Worm (Caenorhabditis elegans) whole organism, late embryonic: Measurements from ENCODE around the gene F59B2.13.

ENCODE experiments used
- C08G9.2 ChIP-seq: sonication (generic microtip); optimal IDR thresholded peaks from 2 replicates; lab custom pipeline; 2016; ENCODE audit warnings: mild to moderate bottlenecking, missing genetic modification characterization, moderate library complexity, missing compliant biosample characterization
- C38D4.7 ChIP-seq: fragments of 200-800 bp; sonication (Bioruptor generic); optimal IDR thresholded peaks from 2 replicates; lab custom pipeline; 2018; ENCODE audit warnings: mild to moderate bottlenecking, missing genetic modification characterization, moderate library complexity, missing compliant biosample characterization
- K09A11.1 ChIP-seq: sonication (generic microtip); optimal IDR thresholded peaks from 2 replicates; lab custom pipeline; 2017; ENCODE audit warnings: antibody characterized with exemption, mild to moderate bottlenecking, missing genetic modification characterization, missing compliant biosample characterization; ENCODE audit not compliant: insufficient read depth
- T23F11.4 ChIP-seq: fragments of 200-800 bp; sonication (Bioruptor generic); optimal IDR thresholded peaks from 2 replicates; lab custom pipeline; 2018; ENCODE audit warnings: mild to moderate bottlenecking, missing genetic modification characterization, missing compliant biosample characterization
- ahr-1 ChIP-seq: sonication (generic microtip); optimal IDR thresholded peaks from 2 replicates; lab custom pipeline; 2016; ENCODE audit warnings: missing genetic modification characterization, missing compliant biosample characterization
- ama-1 ChIP-seq: fragments of 150-350 bp; optimal IDR thresholded peaks from 2 replicates; lab custom pipeline; 2014
- ceh-18 ChIP-seq: sonication (generic microtip); optimal IDR thresholded peaks from 2 replicates; lab custom pipeline; 2016; ENCODE audit warnings: missing genetic modification characterization, missing compliant biosample characterization
- ceh-19 ChIP-seq: fragments of 200-800 bp; sonication (Bioruptor generic); optimal IDR thresholded peaks from 2 replicates; lab custom pipeline; 2018; ENCODE audit warnings: mild to moderate bottlenecking, missing genetic modification characterization, missing compliant biosample characterization
- ceh-2 ChIP-seq: sonication (generic microtip); optimal IDR thresholded peaks from 2 replicates; lab custom pipeline; 2016; ENCODE audit warnings: missing genotype, missing genetic modification characterization, missing compliant biosample characterization
- ceh-22 ChIP-seq: sonication (generic microtip); optimal IDR thresholded peaks from 2 replicates; lab custom pipeline; 2017; ENCODE audit warnings: missing biosample characterization, missing genetic modification characterization
- ceh-24 ChIP-seq: sonication (generic microtip); optimal IDR thresholded peaks from 2 replicates; lab custom pipeline; 2016; ENCODE audit warnings: mild to moderate bottlenecking, missing genetic modification characterization, missing compliant biosample characterization
- ceh-30 ChIP-seq: fragments of 150-350 bp; optimal IDR thresholded peaks from 2 replicates; lab custom pipeline; 2014; ENCODE audit warnings: missing biosample characterization, missing genetic modification characterization
- ceh-31 ChIP-seq: sonication (generic microtip); optimal IDR thresholded peaks from 2 replicates; lab custom pipeline; 2016; ENCODE audit warnings: missing genetic modification characterization, missing compliant biosample characterization
- ceh-34 ChIP-seq: sonication (generic microtip); optimal IDR thresholded peaks from 2 replicates; lab custom pipeline; 2016; ENCODE audit warnings: mild to moderate bottlenecking, missing genetic modification characterization, missing compliant biosample characterization
- ceh-6 ChIP-seq: fragments of 200-800 bp; sonication (Bioruptor generic); optimal IDR thresholded peaks from 2 replicates; lab custom pipeline; 2018; ENCODE audit warnings: mild to moderate bottlenecking, missing genetic modification characterization, missing compliant biosample characterization
- ceh-9 ChIP-seq: sonication (generic microtip); optimal IDR thresholded peaks from 2 replicates; lab custom pipeline; 2016; ENCODE audit warnings: mild to moderate bottlenecking, missing genetic modification characterization, inconsistent platforms, missing compliant biosample characterization
- che-1 ChIP-seq: sonication (generic microtip); optimal IDR thresholded peaks from 2 replicates; lab custom pipeline; 2016; ENCODE audit warnings: mild to moderate bottlenecking, missing genetic modification characterization, missing compliant biosample characterization
- dmd-4 ChIP-seq: sonication (generic microtip); optimal IDR thresholded peaks from 2 replicates; lab custom pipeline; 2016; ENCODE audit warnings: borderline replicate concordance, missing genetic modification characterization, missing compliant biosample characterization
- dve-1 ChIP-seq: sonication (generic microtip); optimal IDR thresholded peaks from 2 replicates; lab custom pipeline; 2017; ENCODE audit warnings: antibody characterized with exemption, mild to moderate bottlenecking, missing genetic modification characterization, missing compliant biosample characterization
- elt-2 ChIP-seq: sonication (generic microtip); optimal IDR thresholded peaks from 2 replicates; lab custom pipeline; 2016; ENCODE audit warnings: missing genetic modification reagents, missing genetic modification characterization, missing compliant biosample characterization
- elt-4 ChIP-seq: sonication (generic microtip); optimal IDR thresholded peaks from 2 replicates; lab custom pipeline; 2016; ENCODE audit warnings: missing genetic modification characterization, missing compliant biosample characterization
- ets-4 ChIP-seq: sonication (generic microtip); optimal IDR thresholded peaks from 2 replicates; lab custom pipeline; 2016; ENCODE audit warnings: missing genetic modification characterization, missing compliant biosample characterization
- eyg-1 ChIP-seq: sonication (generic microtip); optimal IDR thresholded peaks from 2 replicates; lab custom pipeline; 2016; ENCODE audit warnings: missing genotype, missing genetic modification characterization, missing compliant biosample characterization
- fkh-6 ChIP-seq: sonication (generic microtip); optimal IDR thresholded peaks from 2 replicates; lab custom pipeline; 2016; ENCODE audit warnings: missing genetic modification characterization, missing compliant biosample characterization
- gmeb-2 ChIP-seq: sonication (generic microtip); optimal IDR thresholded peaks from 2 replicates; lab custom pipeline; 2016; ENCODE audit warnings: missing genetic modification characterization, inconsistent platforms, missing compliant biosample characterization
- hlh-13 ChIP-seq: fragments of 200-800 bp; sonication (Bioruptor generic); optimal IDR thresholded peaks from 2 replicates; lab custom pipeline; 2018; ENCODE audit warnings: mild to moderate bottlenecking, missing genetic modification characterization, missing compliant biosample characterization
- hlh-15 ChIP-seq: sonication (generic microtip); optimal IDR thresholded peaks from 2 replicates; lab custom pipeline; 2016; ENCODE audit warnings: missing genetic modification characterization, missing compliant biosample characterization
- hlh-30 ChIP-seq: sonication (generic microtip); optimal IDR thresholded peaks from 2 replicates; lab custom pipeline; 2017; ENCODE audit warnings: antibody characterized with exemption, missing genetic modification characterization, missing compliant biosample characterization; ENCODE audit not compliant: insufficient read depth
- hlh-6 ChIP-seq: sonication (generic microtip); optimal IDR thresholded peaks from 2 replicates; lab custom pipeline; 2016; ENCODE audit warnings: missing genotype, missing genetic modification characterization, missing compliant biosample characterization
- lim-6 ChIP-seq: sonication (generic microtip); optimal IDR thresholded peaks from 2 replicates; lab custom pipeline; 2016; ENCODE audit warnings: missing genetic modification characterization, missing compliant biosample characterization
- lin-11 ChIP-seq: fragments of 200-800 bp; sonication (Bioruptor generic); optimal IDR thresholded peaks from 2 replicates; lab custom pipeline; 2018; ENCODE audit warnings: mild to moderate bottlenecking, missing genetic modification characterization, missing compliant biosample characterization
- madf-2 ChIP-seq: sonication (generic microtip); optimal IDR thresholded peaks from 2 replicates; lab custom pipeline; 2017; ENCODE audit warnings: missing genetic modification characterization, missing compliant biosample characterization
- nfya-1 ChIP-seq: sonication (generic microtip); optimal IDR thresholded peaks from 2 replicates; lab custom pipeline; 2017; ENCODE audit warnings: missing genetic modification characterization, mild to moderate bottlenecking, missing compliant biosample characterization, antibody characterized with exemption, moderate library complexity
- nhr-11 ChIP-seq: fragments of 150-350 bp; optimal IDR thresholded peaks from 2 replicates; lab custom pipeline; 2014; ENCODE audit warnings: missing biosample characterization, missing genetic modification characterization
- nhr-232 ChIP-seq: sonication (generic microtip); optimal IDR thresholded peaks from 2 replicates; lab custom pipeline; 2016; ENCODE audit warnings: missing genetic modification characterization, missing compliant biosample characterization
- pag-3 ChIP-seq: sonication (generic microtip); optimal IDR thresholded peaks from 2 replicates; lab custom pipeline; 2016; ENCODE audit warnings: missing compliant biosample characterization, missing genetic modification characterization, borderline replicate concordance
- pax-1 ChIP-seq: fragments of 150-350 bp; optimal IDR thresholded peaks from 2 replicates; lab custom pipeline; 2014; ENCODE audit warnings: missing biosample characterization, missing genetic modification characterization
- pha-2 ChIP-seq: sonication (generic microtip); optimal IDR thresholded peaks from 2 replicates; lab custom pipeline; 2017; ENCODE audit warnings: mild to moderate bottlenecking, missing genetic modification characterization, missing compliant biosample characterization
- pros-1 ChIP-seq: fragments of 150-350 bp; optimal IDR thresholded peaks from 2 replicates; lab custom pipeline; 2014; ENCODE audit warnings: missing biosample characterization, missing genetic modification reagents, missing genetic modification characterization
- ref-2 ChIP-seq: sonication (generic microtip); optimal IDR thresholded peaks from 2 replicates; lab custom pipeline; 2016; ENCODE audit warnings: missing genetic modification characterization, missing compliant biosample characterization
- rnt-1 ChIP-seq: sonication (generic microtip); optimal IDR thresholded peaks from 2 replicates; lab custom pipeline; 2016; ENCODE audit warnings: missing genetic modification characterization, missing compliant biosample characterization
- sdc-2 ChIP-seq: sonication (generic microtip); optimal IDR thresholded peaks from 2 replicates; lab custom pipeline; 2016; ENCODE audit warnings: missing genotype, missing genetic modification characterization, missing compliant biosample characterization
- tbx-2 ChIP-seq: sonication (generic microtip); optimal IDR thresholded peaks from 2 replicates; lab custom pipeline; 2016; ENCODE audit warnings: missing genetic modification characterization, missing compliant biosample characterization
- tbx-7 ChIP-seq: sonication (generic microtip); optimal IDR thresholded peaks from 2 replicates; lab custom pipeline; 2016; ENCODE audit warnings: missing genotype, missing genetic modification characterization, missing compliant biosample characterization
- ttx-3 ChIP-seq: sonication (generic microtip); optimal IDR thresholded peaks from 2 replicates; lab custom pipeline; 2016; ENCODE audit warnings: missing genetic modification reagents, missing genetic modification characterization, missing compliant biosample characterization
- unc-42 ChIP-seq: sonication (generic microtip); optimal IDR thresholded peaks from 2 replicates; lab custom pipeline; 2016; ENCODE audit warnings: missing genotype, missing genetic modification characterization, missing compliant biosample characterization
- ztf-16 ChIP-seq: sonication (generic microtip); optimal IDR thresholded peaks from 2 replicates; lab custom pipeline; 2017; ENCODE audit warnings: missing genetic modification characterization, missing compliant biosample characterization

Gene F59B2.13

ce11 chrIII:9053740-9054252 is 26.9 kb upstream of the F59B2.13 start, which contains the start of gene R107.5 (continued):
- TF ChIP-seq ceh-18 (peak; percentile 81), eyg-1 (no peak), tbx-2 (tag; lab: Kevin White, UChicago) (peak; percentile 90), elt-2 (tag; lab: Kevin White, UChicago) (peak; percentile 29), pros-1 (peak; percentile 3), tbx-7 (no peak), pha-2 (tag; lab: Kevin White, UChicago) (peak; percentile 28), unc-42 (peak; percentile 49), nfya-1 (tag; lab: Kevin White, UChicago) (peak; percentile 94), pax-1 (tag; lab: Kevin White, UChicago) (peak; percentile 97), dmd-4 (no peak), K09A11.1 (tag; lab: Kevin White, UChicago) (peak; percentile 88), gmeb-2 (peak; percentile 53), ztf-16 (tag; lab: Kevin White, UChicago) (peak; percentile 42), C08G9.2 (tag; lab: Kevin White, UChicago) (peak; percentile 42), che-1 (tag; lab: Kevin White, UChicago) (no peak), fkh-6 (tag; lab: Kevin White, UChicago) (no peak), ceh-19 (GFP tag; lab: Kevin White, UChicago) (peak; percentile 65), hlh-30 (tag; lab: Kevin White, UChicago) (peak; percentile 98)

DNA sequence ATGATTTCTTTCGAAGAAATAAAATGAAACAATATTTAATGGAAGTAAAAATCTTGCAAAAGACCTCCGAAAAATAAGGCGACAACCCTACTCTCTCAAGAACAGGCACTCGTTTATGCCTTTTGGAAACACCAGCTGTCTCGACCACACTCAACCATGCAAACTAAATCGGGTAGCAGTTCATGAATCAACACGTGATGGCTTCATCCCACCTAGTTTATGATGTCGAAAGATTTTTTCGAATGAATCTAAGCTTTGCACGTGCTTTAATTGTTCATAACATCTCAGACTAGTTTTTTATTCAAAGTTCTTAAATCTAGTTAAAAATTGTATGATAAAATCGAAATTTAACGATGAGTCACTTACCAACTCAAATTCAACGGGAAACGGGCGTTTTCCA is 26.4 kb upstream of the F59B2.13 start:
- no peak for TF ChIP-seq che-1 (tag; lab: Kevin White, UChicago)
- TF ChIP-seq hlh-13 (GFP tag; lab: Kevin White, UChicago): no peak
- no peak for TF ChIP-seq nfya-1 (tag; lab: Kevin White, UChicago)
- TF ChIP-seq hlh-15 (tag; lab: Kevin White, UChicago): no peak
- TF ChIP-seq ama-1: peak; percentile 9
- TF ChIP-seq ceh-34 (tag; lab: Kevin White, UChicago): no peak
- TF ChIP-seq elt-4 (tag; lab: Kevin White, UChicago): no peak
- TF ChIP-seq elt-2 (tag; lab: Kevin White, UChicago): no peak
- TF ChIP-seq pha-2 (tag; lab: Kevin White, UChicago): no peak

DNA sequence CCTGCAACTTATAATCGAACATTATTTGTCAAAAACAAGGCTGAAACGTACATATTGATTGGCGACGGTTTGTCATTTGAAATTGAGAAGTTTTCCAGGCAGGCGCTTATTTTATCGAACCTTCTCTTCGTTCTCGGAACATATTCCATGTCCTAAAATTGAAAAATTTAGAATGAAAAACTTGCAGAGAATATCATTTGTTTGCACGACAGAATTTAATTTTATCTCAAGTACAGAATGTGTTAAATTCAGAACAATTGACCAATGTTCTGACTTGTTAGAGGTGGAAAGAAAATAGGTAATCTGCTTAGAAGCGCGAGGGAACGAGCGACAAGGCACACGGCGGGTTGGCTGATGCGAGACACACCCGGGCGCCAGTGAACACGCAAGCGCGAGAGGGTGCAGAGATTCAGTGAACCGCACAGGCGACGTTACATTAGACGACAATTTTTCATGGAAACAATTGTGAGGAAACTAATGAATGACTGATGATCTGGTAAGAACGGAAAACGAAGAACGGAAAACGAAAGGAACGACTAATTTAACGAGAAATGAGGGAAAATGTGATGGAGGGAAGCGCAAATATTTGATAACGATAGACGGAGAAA is 25.6 kb upstream of the F59B2.13 start:
- peak; percentile 43 for TF ChIP-seq nfya-1 (tag; lab: Kevin White, UChicago)
- no peak for TF ChIP-seq C38D4.7 (GFP tag; lab: Kevin White, UChicago)
- TF ChIP-seq sdc-2 (tag; lab: Kevin White, UChicago): no peak
- no peak for TF ChIP-seq lim-6
- TF ChIP-seq dmd-4: no peak
- peak; percentile 9 for TF ChIP-seq lin-11 (tag; lab: Kevin White, UChicago)
- TF ChIP-seq T23F11.4 (GFP tag; lab: Kevin White, UChicago): no peak
- peak; percentile 71 for TF ChIP-seq ceh-30
- no peak for TF ChIP-seq ceh-6
- no peak for TF ChIP-seq hlh-6
- TF ChIP-seq K09A11.1 (tag; lab: Kevin White, UChicago): no peak
- TF ChIP-seq elt-4 (tag; lab: Kevin White, UChicago): no peak
- no peak for TF ChIP-seq ahr-1 (tag; lab: Kevin White, UChicago)
- TF ChIP-seq pag-3 (tag; lab: Kevin White, UChicago): no peak
- no peak for TF ChIP-seq ttx-3 (tag; lab: Kevin White, UChicago)
- no peak for TF ChIP-seq ceh-2
- no peak for TF ChIP-seq ceh-22 (tag; lab: Kevin White, UChicago)
- TF ChIP-seq C08G9.2 (tag; lab: Kevin White, UChicago): no peak
- no peak for TF ChIP-seq dve-1 (tag; lab: Kevin White, UChicago)
- TF ChIP-seq ceh-31 (tag; lab: Kevin White, UChicago): peak; percentile 61
- TF ChIP-seq madf-2 (tag; lab: Kevin White, UChicago): no peak
- no peak for TF ChIP-seq nhr-232
- TF ChIP-seq unc-42: peak; percentile 50
- no peak for TF ChIP-seq ceh-9 (tag; lab: Kevin White, UChicago)
- TF ChIP-seq ets-4: no peak
- peak; percentile 16 for TF ChIP-seq ceh-18
- no peak for TF ChIP-seq ceh-24 (tag; lab: Kevin White, UChicago)
- no peak for TF ChIP-seq hlh-13 (GFP tag; lab: Kevin White, UChicago)
- no peak for TF ChIP-seq ref-2 (tag; lab: Kevin White, UChicago)
- peak; percentile 58 for TF ChIP-seq pros-1
- TF ChIP-seq nhr-11: no peak
- TF ChIP-seq rnt-1 (tag; lab: Kevin White, UChicago): no peak
- TF ChIP-seq hlh-30 (tag; lab: Kevin White, UChicago): no peak
